Fruit fly (Drosophila melanogaster) whole organism, adult: ENCODE measurements around the gene CG15641.

Experiments
- CG11617 ChIP-seq: fragments of 200-800 bp; sonication (Bioruptor generic); optimal IDR thresholded peaks from 2 replicates; lab custom pipeline; 2017; ENCODE audit warnings: mild to moderate bottlenecking, missing biosample characterization, missing genetic modification reagents, missing genetic modification characterization
- CG14711 ChIP-seq: fragments of 200-800 bp; sonication (Bioruptor generic); optimal IDR thresholded peaks from 2 replicates; lab custom pipeline; 2018; ENCODE audit warnings: missing biosample characterization, mild to moderate bottlenecking, missing genetic modification characterization, moderate library complexity
- CG1620 ChIP-seq: fragments of 200-800 bp; sonication (Bioruptor generic); optimal IDR thresholded peaks from 2 replicates; lab custom pipeline; 2016; ENCODE audit warnings: missing biosample characterization, missing genetic modification characterization
- CG33017 ChIP-seq: fragments of 200-800 bp; sonication (Bioruptor generic); optimal IDR thresholded peaks from 2 replicates; lab custom pipeline; 2018; ENCODE audit warnings: missing biosample characterization, mild to moderate bottlenecking, missing genetic modification characterization, moderate library complexity
- CG5204 ChIP-seq: fragments of 200-800 bp; sonication (Bioruptor generic); optimal IDR thresholded peaks from 2 replicates; lab custom pipeline; 2016; ENCODE audit warnings: missing biosample characterization, missing genetic modification characterization
- CG7045 ChIP-seq: fragments of 200-800 bp; sonication (Bioruptor generic); optimal IDR thresholded peaks from 2 replicates; lab custom pipeline; 2017; ENCODE audit warnings: missing biosample characterization, mild to moderate bottlenecking, missing genetic modification characterization
- CG7101 ChIP-seq: fragments of 200-800 bp; sonication (Bioruptor generic); optimal IDR thresholded peaks from 2 replicates; lab custom pipeline; 2018; ENCODE audit warnings: missing biosample characterization, mild to moderate bottlenecking, missing genetic modification characterization, moderate library complexity
- Crg-1 ChIP-seq: fragments of 200-800 bp; sonication (Bioruptor generic); optimal IDR thresholded peaks from 2 replicates; lab custom pipeline; 2016; ENCODE audit warnings: missing biosample characterization, missing genetic modification characterization
- Hr96 ChIP-seq: fragments of 200-800 bp; sonication (Bioruptor generic); optimal IDR thresholded peaks from 2 replicates; lab custom pipeline; 2016; ENCODE audit warnings: missing biosample characterization, missing genetic modification characterization
- Mnt ChIP-seq: fragments of 200-800 bp; sonication (Bioruptor generic); optimal IDR thresholded peaks from 2 replicates; lab custom pipeline; 2016; ENCODE audit warnings: missing biosample characterization, mild to moderate bottlenecking, missing genetic modification characterization
- bab1 ChIP-seq: fragments of 200-800 bp; sonication (Bioruptor generic); optimal IDR thresholded peaks from 3 replicates; lab custom pipeline; 2019; ENCODE audit warnings: missing biosample characterization, mild to moderate bottlenecking, missing genetic modification characterization, moderate library complexity
- kay ChIP-seq: fragments of 200-800 bp; sonication (Bioruptor generic); peaks from one replicate; lab custom pipeline; 2016; ENCODE audit warnings: missing biosample characterization, missing genetic modification characterization, borderline replicate concordance
- ovo ChIP-seq: fragments of 200-800 bp; sonication (Bioruptor generic); optimal IDR thresholded peaks from 2 replicates; lab custom pipeline; 2016; ENCODE audit warnings: missing biosample characterization, missing genetic modification characterization
- pad ChIP-seq: fragments of 200-800 bp; sonication (Bioruptor generic); optimal IDR thresholded peaks from 3 replicates; lab custom pipeline; 2017; ENCODE audit warnings: missing biosample characterization, missing genetic modification characterization, mild to moderate bottlenecking, moderate library complexity, missing genetic modification reagents
- tj ChIP-seq: fragments of 200-800 bp; sonication (Bioruptor generic); optimal IDR thresholded peaks from 3 replicates; lab custom pipeline; 2017; ENCODE audit warnings: missing biosample characterization, mild to moderate bottlenecking, missing genetic modification characterization, moderate library complexity

The CG15641 gene

dm6 chrX:15499996-15500904 is 32.6 kb downstream of the CG15641 start:
- TF ChIP-seq tj (GFP tag; lab: Kevin White, UChicago) (peak; percentile 93), Mnt (GFP tag; lab: Kevin White, UChicago) (no peak), bab1 (GFP tag; lab: Kevin White, UChicago) (no peak), CG1620 (GFP tag; lab: Kevin White, UChicago) (no peak)

dm6 chrX:15501706-15502267 is 34.1 kb downstream of the CG15641 start:
- TF ChIP-seq CG7045 (GFP tag; lab: Kevin White, UChicago): no peak
- peak; percentile 26 for TF ChIP-seq tj (GFP tag; lab: Kevin White, UChicago)

DNA sequence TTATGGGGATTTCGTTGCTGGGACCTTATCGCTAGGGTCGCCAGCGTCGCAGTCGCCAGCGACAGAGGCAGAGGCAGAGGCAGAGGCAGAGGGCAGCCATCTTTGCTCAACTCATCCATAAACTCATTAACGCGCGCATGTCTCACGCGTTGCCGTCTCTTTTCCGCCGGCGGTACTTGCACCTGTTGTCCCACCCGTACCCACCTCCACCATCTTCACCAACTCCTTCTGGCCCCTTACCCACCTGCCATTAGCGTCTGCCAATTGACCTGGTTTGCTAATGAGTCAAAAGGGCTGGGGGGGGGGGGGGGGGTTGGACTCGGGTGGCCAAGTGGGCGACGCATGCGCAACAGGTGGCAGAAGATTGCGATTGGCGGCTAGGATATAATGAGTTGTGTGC is 35.2 kb downstream of the CG15641 start:
- TF ChIP-seq ovo (GFP tag; lab: Kevin White, UChicago): no peak
- TF ChIP-seq bab1 (GFP tag; lab: Kevin White, UChicago): no peak

- no peak for TF ChIP-seq CG33017 (tag; lab: Kevin White, UChicago)
- TF ChIP-seq tj (GFP tag; lab: Kevin White, UChicago): peak; percentile 15
- peak; percentile 24 for TF ChIP-seq CG14711 (tag; lab: Kevin White, UChicago)
- TF ChIP-seq kay (GFP tag; lab: Kevin White, UChicago): no peak
- TF ChIP-seq CG7101 (tag; lab: Kevin White, UChicago): peak; percentile 1
- peak; percentile 26 for TF ChIP-seq CG5204 (GFP tag; lab: Kevin White, UChicago)
- TF ChIP-seq bab1 (GFP tag; lab: Kevin White, UChicago): peak; percentile 40
- peak; percentile 20 for TF ChIP-seq Hr96
- peak; percentile 47 for TF ChIP-seq CG11617
- TF ChIP-seq Crg-1 (GFP tag; lab: Kevin White, UChicago): peak; percentile 1
- no peak for TF ChIP-seq pad (GFP tag; lab: Kevin White, UChicago)
Measured at dm6 chrX:15511399-15511798, 43.7 kb downstream of the CG15641 start.
